1 fruit fly cellular context compared by ENCODE assay signal in the genomic region with DNA sequence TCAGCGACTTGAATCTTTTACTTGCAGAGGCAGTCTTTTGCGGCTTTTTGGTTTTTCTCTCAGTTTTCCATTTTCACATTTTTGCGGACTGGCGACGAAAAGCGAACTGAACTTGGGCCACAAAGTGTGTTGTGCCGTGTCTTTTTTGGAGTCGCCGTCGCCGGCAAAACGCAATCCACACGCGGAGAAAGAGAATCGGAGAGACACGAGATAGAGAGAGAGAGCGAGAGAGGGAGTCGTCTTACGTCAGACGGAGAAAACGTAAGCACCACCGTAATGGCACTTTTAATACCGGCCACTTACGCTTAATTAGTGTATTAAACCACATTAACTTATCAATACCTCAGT.
A peak's percentile ranks its signal among the peaks of the same experiment; 100 is the strongest.
TF ChIP-seq lines count a peak whose summit lies in the region.

No protein-coding gene starts in this region.

TF ChIP-seq in whole organism, embryonic, 481 proteins besides CTCF, POLR2A, EP300 and RAD21 (continued from another document):
- TF ChIP-seq Trl (optimal IDR thresholded peaks at IDR 0.05; lab: Kevin White, UChicago) (peak; percentile 84 to 94), Trl (GFP tag; optimal IDR thresholded peaks at IDR 0.05; lab: Kevin White, UChicago) (no peak), CG9437 (GFP tag; optimal IDR thresholded peaks at IDR 0.05; lab: Kevin White, UChicago) (peak; percentile 99)
